Worm (Caenorhabditis elegans) whole organism, late embryonic: ENCODE measurements around the gene Y39A1A.20.

Experiments
- F13H6.1 ChIP-seq: sonication (generic microtip); optimal IDR thresholded peaks from 2 replicates; lab custom pipeline; 2016; ENCODE audit warnings: missing genetic modification characterization, missing compliant biosample characterization
- ceh-18 ChIP-seq: sonication (generic microtip); optimal IDR thresholded peaks from 2 replicates; lab custom pipeline; 2016; ENCODE audit warnings: missing genetic modification characterization, missing compliant biosample characterization
- dmd-4 ChIP-seq: sonication (generic microtip); optimal IDR thresholded peaks from 2 replicates; lab custom pipeline; 2016; ENCODE audit warnings: borderline replicate concordance, missing genetic modification characterization, missing compliant biosample characterization
- elt-2 ChIP-seq: sonication (generic microtip); optimal IDR thresholded peaks from 2 replicates; lab custom pipeline; 2016; ENCODE audit warnings: missing genetic modification reagents, missing genetic modification characterization, missing compliant biosample characterization
- fkh-10 ChIP-seq: fragments of 150-350 bp; optimal IDR thresholded peaks from 2 replicates; lab custom pipeline; 2014; ENCODE audit warnings: missing biosample characterization, missing genetic modification reagents, missing genetic modification characterization
- nhr-11 ChIP-seq: fragments of 150-350 bp; optimal IDR thresholded peaks from 2 replicates; lab custom pipeline; 2014; ENCODE audit warnings: missing biosample characterization, missing genetic modification characterization
- nhr-232 ChIP-seq: sonication (generic microtip); optimal IDR thresholded peaks from 2 replicates; lab custom pipeline; 2016; ENCODE audit warnings: missing genetic modification characterization, missing compliant biosample characterization
- pat-9 ChIP-seq: fragments of 200-800 bp; sonication (Bioruptor generic); optimal IDR thresholded peaks from 2 replicates; lab custom pipeline; 2018; ENCODE audit warnings: mild to moderate bottlenecking, missing genetic modification characterization, moderate library complexity, missing compliant biosample characterization
- rnt-1 ChIP-seq: sonication (generic microtip); optimal IDR thresholded peaks from 2 replicates; lab custom pipeline; 2016; ENCODE audit warnings: missing genetic modification characterization, missing compliant biosample characterization
- sdc-2 ChIP-seq: sonication (generic microtip); optimal IDR thresholded peaks from 2 replicates; lab custom pipeline; 2016; ENCODE audit warnings: missing genotype, missing genetic modification characterization, missing compliant biosample characterization
- tbx-2 ChIP-seq: sonication (generic microtip); optimal IDR thresholded peaks from 2 replicates; lab custom pipeline; 2016; ENCODE audit warnings: missing genetic modification characterization, missing compliant biosample characterization
- unc-86 ChIP-seq: sonication (generic microtip); optimal IDR thresholded peaks from 2 replicates; lab custom pipeline; 2016; ENCODE audit warnings: missing genetic modification characterization, missing compliant biosample characterization
- zip-5 ChIP-seq: sonication (generic microtip); optimal IDR thresholded peaks from 2 replicates; lab custom pipeline; 2016; ENCODE audit warnings: missing genetic modification characterization, missing compliant biosample characterization

DNA sequence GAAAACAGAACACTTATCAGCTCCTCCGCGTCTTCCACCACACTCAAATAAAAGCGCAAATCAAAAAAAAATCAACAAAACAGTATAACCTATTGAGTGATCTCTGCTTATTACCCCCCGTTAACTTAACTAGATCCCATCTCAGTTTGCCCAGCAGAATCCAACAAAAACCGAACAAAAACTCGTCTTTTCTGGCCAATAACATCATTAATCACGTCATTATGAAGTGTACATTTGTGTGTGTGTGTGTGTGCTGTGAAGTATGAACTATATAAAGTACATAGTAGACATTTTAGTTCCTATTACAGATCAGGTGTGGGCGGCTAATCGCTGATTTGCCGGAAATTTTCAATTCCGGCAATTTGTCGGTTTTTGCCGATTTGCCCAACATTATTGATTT is 17.7 kb upstream of the Y39A1A.20 start:
- no peak for TF ChIP-seq nhr-11 (tag; lab: Kevin White, UChicago)
- TF ChIP-seq elt-2: no peak
- no peak for TF ChIP-seq pat-9 (tag; lab: Kevin White, UChicago)
- TF ChIP-seq sdc-2 (tag; lab: Kevin White, UChicago): no peak
- TF ChIP-seq F13H6.1: no peak
- no peak for TF ChIP-seq fkh-10 (GFP tag; lab: Kevin White, UChicago)
- no peak for TF ChIP-seq dmd-4 (tag; lab: Kevin White, UChicago)
- no peak for TF ChIP-seq tbx-2 (tag; lab: Kevin White, UChicago)
- TF ChIP-seq nhr-232 (tag; lab: Kevin White, UChicago): no peak
- no peak for TF ChIP-seq ceh-18 (tag; lab: Kevin White, UChicago)
- TF ChIP-seq rnt-1 (tag; lab: Kevin White, UChicago): no peak
- TF ChIP-seq zip-5 (tag; lab: Kevin White, UChicago): no peak
- no peak for TF ChIP-seq unc-86 (tag; lab: Kevin White, UChicago)
